Worm (Caenorhabditis elegans) whole organism, L1 larva: Measurements from ENCODE around the gene egl-9.

Source experiments
- C16A3.4 ChIP-seq: fragments of 150-350 bp; optimal IDR thresholded peaks from 2 replicates; lab custom pipeline; 2014; ENCODE audit warnings: missing biosample characterization, missing genetic modification characterization
- C34B4.2 ChIP-seq: sonication (generic microtip); optimal IDR thresholded peaks from 2 replicates; lab custom pipeline; 2017; ENCODE audit warnings: mild to moderate bottlenecking, missing genetic modification characterization, missing compliant biosample characterization
- Y116A8C.19 ChIP-seq: sonication (generic microtip); optimal IDR thresholded peaks from 2 replicates; lab custom pipeline; 2016; ENCODE audit warnings: missing compliant biosample characterization, missing genetic modification characterization, borderline replicate concordance
- alr-1 ChIP-seq: fragments of 200-800 bp; sonication (Bioruptor generic); optimal IDR thresholded peaks from 2 replicates; lab custom pipeline; 2018; ENCODE audit warnings: borderline replicate concordance, mild to moderate bottlenecking, missing genetic modification characterization, missing compliant biosample characterization
- blmp-1 ChIP-seq: fragments of 150-350 bp; optimal IDR thresholded peaks from 2 replicates; lab custom pipeline; 2014; ENCODE audit warnings: missing biosample characterization, missing genetic modification characterization
- ceh-63 ChIP-seq: fragments of 200-800 bp; sonication (Bioruptor generic); optimal IDR thresholded peaks from 2 replicates; lab custom pipeline; 2018; ENCODE audit warnings: mild to moderate bottlenecking, missing genetic modification characterization, missing compliant biosample characterization
- ceh-8 ChIP-seq: fragments of 200-800 bp; sonication (Bioruptor generic); optimal IDR thresholded peaks from 2 replicates; lab custom pipeline; 2018; ENCODE audit warnings: mild to moderate bottlenecking, missing genetic modification characterization, moderate library complexity, missing compliant biosample characterization
- ceh-88 ChIP-seq: fragments of 200-800 bp; sonication (Bioruptor generic); IDR thresholded peaks from 2 replicates; pipeline ENCODE4 v1.3.6; 2022; ENCODE audit warnings: missing genetic modification characterization, missing compliant biosample characterization
- efl-3 ChIP-seq: fragments of 200-800 bp; sonication (Bioruptor generic); optimal IDR thresholded peaks from 2 replicates; lab custom pipeline; 2018; ENCODE audit warnings: mild to moderate bottlenecking, missing genetic modification characterization, missing compliant biosample characterization
- egl-27 ChIP-seq, 2 experiments: fragments of 150-350 bp in 1 of 2; sonication (generic microtip); optimal IDR thresholded peaks; 3 replicates each; lab custom pipeline; 2017 to 2018; ENCODE audit warnings: missing biosample characterization in 2 of 2, missing genetic modification characterization in 2 of 2, missing genetic modification reagents in 2 of 2
- elt-2 ChIP-seq: sonication (generic microtip); optimal IDR thresholded peaks from 2 replicates; lab custom pipeline; 2016; ENCODE audit warnings: missing genetic modification characterization, mild to moderate bottlenecking, inconsistent platforms, missing compliant biosample characterization, missing genetic modification reagents
- ets-5 ChIP-seq: fragments of 200-800 bp; sonication (Bioruptor generic); IDR thresholded peaks from 2 replicates; pipeline ENCODE4 v1.3.6; 2022; ENCODE audit warnings: missing genetic modification characterization, missing compliant biosample characterization
- fkh-10 ChIP-seq: sonication (generic microtip); optimal IDR thresholded peaks from 2 replicates; lab custom pipeline; 2017; ENCODE audit warnings: missing biosample characterization, missing genetic modification reagents, missing genetic modification characterization
- fkh-8 ChIP-seq: sonication (generic microtip); optimal IDR thresholded peaks from 2 replicates; lab custom pipeline; 2016; ENCODE audit warnings: mild to moderate bottlenecking, missing genetic modification characterization, missing compliant biosample characterization
- fos-1 ChIP-seq: fragments of 150-350 bp; optimal IDR thresholded peaks from 2 replicates; lab custom pipeline; 2014; ENCODE audit warnings: missing biosample characterization, missing genetic modification characterization
- grh-1 ChIP-seq: fragments of 200-800 bp; sonication (Bioruptor generic); IDR thresholded peaks from 2 replicates; pipeline ENCODE4 v1.3.6; 2022; ENCODE audit warnings: missing genetic modification reagents, missing genetic modification characterization, missing compliant biosample characterization
- isw-1 ChIP-seq: fragments of 200-800 bp; sonication (Bioruptor generic); IDR thresholded peaks from 2 replicates; pipeline ENCODE4 v1.3.6; 2022; ENCODE audit warnings: missing genetic modification characterization, missing compliant biosample characterization
- lin-14 ChIP-seq: fragments of 200-800 bp; sonication (Bioruptor generic); optimal IDR thresholded peaks from 2 replicates; lab custom pipeline; 2018; ENCODE audit warnings: mild to moderate bottlenecking, missing genetic modification characterization, moderate library complexity, missing compliant biosample characterization
- lin-15B ChIP-seq: fragments of 150-350 bp; sonication (generic microtip); optimal IDR thresholded peaks from 3 replicates; lab custom pipeline; 2014; ENCODE audit warnings: missing biosample characterization, missing genetic modification characterization
- lin-39 ChIP-seq: fragments of 150-350 bp; optimal IDR thresholded peaks from 2 replicates; lab custom pipeline; 2014; ENCODE audit warnings: missing biosample characterization, missing genetic modification reagents, missing genetic modification characterization
- mab-9 ChIP-seq: fragments of 200-800 bp; sonication (Bioruptor generic); IDR thresholded peaks from 2 replicates; pipeline ENCODE4 v1.3.6; 2022; ENCODE audit warnings: missing genetic modification reagents, missing genetic modification characterization, missing compliant biosample characterization
- mef-2 ChIP-seq: fragments of 150-350 bp; optimal IDR thresholded peaks from 2 replicates; lab custom pipeline; 2014; ENCODE audit warnings: missing biosample characterization, missing genetic modification characterization
- nhr-11 ChIP-seq: fragments of 150-350 bp; optimal IDR thresholded peaks from 2 replicates; lab custom pipeline; 2014; ENCODE audit warnings: missing biosample characterization, missing genetic modification characterization
- nhr-19 ChIP-seq: fragments of 200-800 bp; sonication (Bioruptor generic); conservative IDR thresholded peaks from 2 replicates; pipeline ENCODE4 v1.3.6; 2022; ENCODE audit warnings: missing genetic modification characterization, missing compliant biosample characterization
- nhr-20 ChIP-seq: sonication (generic microtip); optimal IDR thresholded peaks from 2 replicates; lab custom pipeline; 2016; ENCODE audit warnings: mild to moderate bottlenecking, missing genetic modification characterization, missing compliant biosample characterization
- nhr-237 ChIP-seq: fragments of 150-350 bp; optimal IDR thresholded peaks from 2 replicates; lab custom pipeline; 2014; ENCODE audit warnings: missing biosample characterization, missing genetic modification characterization
- nhr-77 ChIP-seq: fragments of 150-350 bp; optimal IDR thresholded peaks from 2 replicates; lab custom pipeline; 2014; ENCODE audit warnings: missing biosample characterization, missing genetic modification characterization
- nhr-85 ChIP-seq: sonication (generic microtip); peaks from one replicate; lab custom pipeline; 2016; ENCODE audit warnings: missing genetic modification characterization, inconsistent platforms, missing compliant biosample characterization
- nhr-90 ChIP-seq: sonication (generic microtip); optimal IDR thresholded peaks from 2 replicates; lab custom pipeline; 2016; ENCODE audit warnings: mild to moderate bottlenecking, missing genetic modification characterization, missing compliant biosample characterization; ENCODE audit not compliant: poor library complexity
- pax-3 ChIP-seq: fragments of 200-800 bp; sonication (Bioruptor generic); optimal IDR thresholded peaks from 2 replicates; lab custom pipeline; 2018; ENCODE audit warnings: mild to moderate bottlenecking, missing genetic modification characterization, moderate library complexity, missing compliant biosample characterization
- pqm-1 ChIP-seq: sonication (generic microtip); optimal IDR thresholded peaks from 3 replicates; lab custom pipeline; 2017; ENCODE audit warnings: missing biosample characterization, missing genetic modification characterization
- skn-1 ChIP-seq: fragments of 150-350 bp; optimal IDR thresholded peaks from 2 replicates; lab custom pipeline; 2014; ENCODE audit warnings: missing biosample characterization, missing genetic modification characterization
- snpc-4 ChIP-seq: fragments of 150-350 bp; optimal IDR thresholded peaks from 2 replicates; lab custom pipeline; 2014; ENCODE audit warnings: missing biosample characterization, missing genetic modification characterization
- sptf-1 ChIP-seq: fragments of 150-350 bp; optimal IDR thresholded peaks from 2 replicates; lab custom pipeline; 2014; ENCODE audit warnings: missing biosample characterization, missing genetic modification characterization
- swsn-7 ChIP-seq: sonication (generic microtip); optimal IDR thresholded peaks from 2 replicates; lab custom pipeline; 2016; ENCODE audit warnings: missing genetic modification characterization, missing compliant biosample characterization
- tbx-2 ChIP-seq: sonication (generic microtip); optimal IDR thresholded peaks from 2 replicates; lab custom pipeline; 2016; ENCODE audit warnings: missing genetic modification characterization, missing compliant biosample characterization
- unc-62 ChIP-seq: fragments of 150-350 bp; optimal IDR thresholded peaks from 2 replicates; lab custom pipeline; 2014; ENCODE audit warnings: missing biosample characterization, missing genetic modification reagents, missing genetic modification characterization
- unc-86 ChIP-seq: sonication (generic microtip); optimal IDR thresholded peaks from 2 replicates; lab custom pipeline; 2016; ENCODE audit warnings: missing genetic modification characterization, missing compliant biosample characterization
- zag-1 ChIP-seq: fragments of 150-350 bp; optimal IDR thresholded peaks from 2 replicates; lab custom pipeline; 2014; ENCODE audit warnings: missing biosample characterization, missing genetic modification characterization
- zip-4 ChIP-seq: fragments of 200-800 bp; sonication (Bioruptor generic); optimal IDR thresholded peaks from 2 replicates; lab custom pipeline; 2018; ENCODE audit warnings: mild to moderate bottlenecking, missing genetic modification characterization, moderate library complexity, missing compliant biosample characterization
- ztf-4 ChIP-seq: fragments of 150-350 bp; optimal IDR thresholded peaks from 2 replicates; lab custom pipeline; 2014; ENCODE audit warnings: missing biosample characterization, missing genetic modification characterization

egl-9 gene

ce11 chrV:10474040-10474439 is 5.7 kb downstream of the egl-9 start:
- TF ChIP-seq C34B4.2 (tag; lab: Kevin White, UChicago) = no peak
- no peak for TF ChIP-seq lin-39 (tag; lab: Kevin White, UChicago)
- TF ChIP-seq fos-1 (tag; lab: Kevin White, UChicago) = no peak
- TF ChIP-seq skn-1 (tag; lab: Kevin White, UChicago) = no peak
- TF ChIP-seq elt-2 = no peak
- no peak for TF ChIP-seq pqm-1
- no peak for TF ChIP-seq unc-86 (tag; lab: Kevin White, UChicago)
- no peak for TF ChIP-seq ceh-88
- no peak for TF ChIP-seq nhr-20 (tag; lab: Kevin White, UChicago)
- no peak for TF ChIP-seq grh-1 (GFP tag; lab: Robert Waterston, UW)
- no peak for TF ChIP-seq C16A3.4
- no peak for TF ChIP-seq swsn-7 (tag; lab: Kevin White, UChicago)
- no peak for TF ChIP-seq efl-3

DNA sequence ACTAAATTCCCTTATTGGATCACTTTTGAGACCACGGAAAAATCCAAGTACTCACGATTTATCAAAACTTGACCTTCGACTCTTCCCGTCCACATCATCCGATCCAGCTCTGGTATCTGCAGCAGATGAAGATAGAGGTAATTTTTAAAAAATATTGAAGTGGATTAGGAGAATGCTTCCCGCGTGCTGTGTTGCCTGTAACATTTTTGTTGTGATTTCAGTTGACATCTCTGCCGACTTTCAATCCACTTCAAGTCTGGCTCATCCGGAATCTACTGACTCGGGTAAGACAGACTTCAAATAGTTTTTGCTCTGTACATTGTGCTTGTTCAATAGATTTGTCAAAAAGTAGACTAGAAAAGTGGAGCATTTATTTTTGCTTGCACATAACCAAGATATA is 7.1 kb downstream of the egl-9 start:
- TF ChIP-seq zip-4 (GFP tag; lab: Kevin White, UChicago) = no peak
- no peak for TF ChIP-seq elt-2
- no peak for TF ChIP-seq nhr-237 (tag; lab: Kevin White, UChicago)
- TF ChIP-seq mab-9 (GFP tag; lab: Robert Waterston, UW) = no peak
- no peak for TF ChIP-seq fkh-10
- no peak for TF ChIP-seq isw-1
- no peak for TF ChIP-seq pqm-1
- no peak for TF ChIP-seq nhr-11
- no peak for TF ChIP-seq ets-5 (GFP tag; lab: Robert Waterston, UW)
- no peak for TF ChIP-seq nhr-77 (tag; lab: Kevin White, UChicago)
- no peak for TF ChIP-seq efl-3
- TF ChIP-seq grh-1 (GFP tag; lab: Robert Waterston, UW) = no peak
- TF ChIP-seq ztf-4 (tag; lab: Kevin White, UChicago) = no peak
- no peak for TF ChIP-seq zag-1 (tag; lab: Kevin White, UChicago)

- TF ChIP-seq mef-2 (tag; lab: Kevin White, UChicago) = no peak
- TF ChIP-seq fkh-10 = no peak
- no peak for TF ChIP-seq C16A3.4
- TF ChIP-seq ztf-4 (tag; lab: Kevin White, UChicago) = no peak
- 0 out of 2 replicates have a peak, but pooled peaks have one; percentile 22 for TF ChIP-seq ceh-88
- no peak for TF ChIP-seq zag-1 (tag; lab: Kevin White, UChicago)
- peak; percentile 8 for TF ChIP-seq lin-14
- no peak for TF ChIP-seq tbx-2
- peak; percentile 38 for TF ChIP-seq skn-1 (tag; lab: Kevin White, UChicago)
- no peak for TF ChIP-seq blmp-1 (tag; lab: Kevin White, UChicago)
- TF ChIP-seq zip-4 (GFP tag; lab: Kevin White, UChicago) = no peak
Observed at ce11 chrV:10476864-10477443, 8.6 kb downstream of the egl-9 start.

DNA sequence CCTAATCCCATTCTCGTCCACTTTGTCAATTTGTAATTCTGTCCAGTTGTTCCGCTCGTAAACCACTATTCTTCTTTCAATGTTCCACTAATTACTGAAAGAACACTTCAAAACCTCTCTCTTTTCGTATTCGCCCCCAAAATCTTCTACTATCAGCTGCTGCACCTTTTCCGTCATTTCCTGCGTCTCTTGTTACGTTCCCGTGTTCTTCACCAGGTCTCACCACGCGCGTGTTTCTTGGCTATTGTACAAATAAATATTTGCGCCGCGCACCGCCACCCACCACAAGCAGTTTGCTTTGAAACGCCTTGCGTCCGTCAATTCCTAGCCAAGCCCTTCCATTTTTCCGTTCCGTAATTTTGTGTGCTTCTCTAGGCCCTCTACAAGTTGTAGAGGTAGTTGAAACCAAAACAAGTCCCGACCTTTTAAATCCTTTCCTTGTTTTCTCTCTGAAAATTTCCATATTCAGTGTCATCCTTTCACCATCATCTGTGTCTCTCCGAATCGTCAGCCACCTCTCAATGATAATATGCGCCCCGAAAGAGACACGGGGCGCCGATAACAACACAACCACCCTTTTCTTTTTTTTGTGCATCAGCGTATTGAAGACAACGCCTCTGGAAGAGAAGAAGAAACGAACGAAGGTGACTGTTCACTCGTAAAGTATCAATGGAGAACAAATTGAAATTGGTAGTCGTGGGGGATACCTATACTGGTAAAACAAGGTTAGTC is 9.9 kb downstream of the egl-9 start, which contains the start of the genes crp-1 and Y32F6B.9:
TSS of gene crp-1 (plus strand) at position 468 of the 732 bp plus-strand sequence.
TSS of gene Y32F6B.9 (plus strand) at position 603 of the 732 bp plus-strand sequence.
- TF ChIP-seq isw-1 (no peak), tbx-2 (no peak), nhr-19 (no peak), nhr-85 (tag; lab: Kevin White, UChicago) (no peak), snpc-4 (no peak), lin-15B (no peak), Y116A8C.19 (tag; lab: Kevin White, UChicago) (no peak), lin-14 (no peak), unc-62 (no peak), sptf-1 (tag; lab: Kevin White, UChicago) (no peak), nhr-90 (no peak), pax-3 (tag; lab: Kevin White, UChicago) (no peak), fos-1 (tag; lab: Kevin White, UChicago) (no peak), zag-1 (tag; lab: Kevin White, UChicago) (no peak), alr-1 (no peak), ceh-8 (GFP tag; lab: Kevin White, UChicago) (no peak), ceh-63 (GFP tag; lab: Kevin White, UChicago) (no peak), fkh-8 (tag; lab: Kevin White, UChicago) (no peak), egl-27 (tag; optimal IDR thresholded peaks at IDR 0.05; lab: Kevin White, UChicago) (no peak)
